Fruit fly (Drosophila melanogaster): Measurements from ENCODE around the gene CG33500.

The CG33500 gene

dm6 chr3L:11548009-11548408 lies 39.6 kb downstream of the CG33500 start (continued):
- TF ChIP-seq Awh (GFP tag; IDR thresholded peaks at IDR 0.05) (peak; percentile 18; the same call in 1 of the 2 replicates), NC2α (GFP tag; optimal IDR thresholded peaks at IDR 0.05) (no peak), CG8944 (GFP tag; optimal IDR thresholded peaks at IDR 0.05) (no peak), Hey (tag; optimal IDR thresholded peaks at IDR 0.05) (no peak), CG9932 (GFP tag; IDR thresholded peaks at IDR 0.05) (no peak), Six4 (GFP tag; optimal IDR thresholded peaks at IDR 0.05) (no peak), grn (GFP tag; optimal IDR thresholded peaks at IDR 0.05) (no peak), CG10366 (GFP tag; IDR thresholded peaks at IDR 0.05) (no peak), ssp (GFP tag; IDR thresholded peaks at IDR 0.05) (no peak), Med (GFP tag) (peak; percentile 16), Ets65A (GFP tag) (peak; percentile 52), CG18764 (GFP tag; optimal IDR thresholded peaks at IDR 0.05) (no peak), ara (GFP tag; IDR thresholded peaks at IDR 0.05) (peak; percentile 25; the same call in 1 of the 2 replicates), tll (GFP tag; optimal IDR thresholded peaks at IDR 0.05) (no peak), ind (GFP tag; optimal IDR thresholded peaks at IDR 0.05) (no peak), CG4360 (GFP tag; IDR thresholded peaks at IDR 0.05) (no peak), CG5953 (GFP tag; IDR thresholded peaks at IDR 0.05) (no peak), eve (GFP tag; optimal IDR thresholded peaks at IDR 0.05) (no peak), chn (GFP tag; optimal IDR thresholded peaks at IDR 0.05) (no peak), Stat92E (GFP tag; optimal IDR thresholded peaks at IDR 0.05) (no peak), crol (GFP tag; IDR thresholded peaks at IDR 0.05) (peak; percentile 27; the same call in 1 of the 2 replicates), Trl (optimal IDR thresholded peaks at IDR 0.05) (no peak), Trl (GFP tag; optimal IDR thresholded peaks at IDR 0.05) (no peak), ems (GFP tag; optimal IDR thresholded peaks at IDR 0.05) (no peak), TFAM (GFP tag; optimal IDR thresholded peaks at IDR 0.05) (no peak), twi (tag; optimal IDR thresholded peaks at IDR 0.05) (no peak), pb (GFP tag; optimal IDR thresholded peaks at IDR 0.05) (no peak), ash1 (GFP tag; optimal IDR thresholded peaks at IDR 0.05) (no peak), ranshi (GFP tag; IDR thresholded peaks at IDR 0.05) (no peak), so (GFP tag; IDR thresholded peaks at IDR 0.05) (0 out of 3 replicates have a peak, but pooled peaks have one; percentile 60), scrt (GFP tag; optimal IDR thresholded peaks at IDR 0.05) (no peak), sens-2 (GFP tag; IDR thresholded peaks at IDR 0.05) (no peak), gsb-n (tag; optimal IDR thresholded peaks at IDR 0.05) (no peak), CG17802 (tag; optimal IDR thresholded peaks at IDR 0.05) (no peak), CG17568 (GFP tag; optimal IDR thresholded peaks at IDR 0.05) (no peak), slbo (GFP tag; IDR thresholded peaks at IDR 0.05) (no peak), CTCF (GFP tag; optimal IDR thresholded peaks at IDR 0.05) (no peak), CG9215 (GFP tag; IDR thresholded peaks at IDR 0.05) (no peak), dmrt11E (tag; optimal IDR thresholded peaks at IDR 0.05) (no peak), CG3407 (GFP tag; optimal IDR thresholded peaks at IDR 0.05) (no peak), Hmr (GFP tag; optimal IDR thresholded peaks at IDR 0.05) (no peak), phol (tag; optimal IDR thresholded peaks at IDR 0.05) (no peak), chinmo (GFP tag; IDR thresholded peaks at IDR 0.05; ENCODE audit: partially characterized antibody) (no peak), Drgx (GFP tag; IDR thresholded peaks at IDR 0.05) (no peak), CG7556 (GFP tag; optimal IDR thresholded peaks at IDR 0.05) (no peak)

All from whole organism, embryonic.